Worm (Caenorhabditis elegans): ENCODE results near the gene oig-3.

The oig-3 gene

DNA sequence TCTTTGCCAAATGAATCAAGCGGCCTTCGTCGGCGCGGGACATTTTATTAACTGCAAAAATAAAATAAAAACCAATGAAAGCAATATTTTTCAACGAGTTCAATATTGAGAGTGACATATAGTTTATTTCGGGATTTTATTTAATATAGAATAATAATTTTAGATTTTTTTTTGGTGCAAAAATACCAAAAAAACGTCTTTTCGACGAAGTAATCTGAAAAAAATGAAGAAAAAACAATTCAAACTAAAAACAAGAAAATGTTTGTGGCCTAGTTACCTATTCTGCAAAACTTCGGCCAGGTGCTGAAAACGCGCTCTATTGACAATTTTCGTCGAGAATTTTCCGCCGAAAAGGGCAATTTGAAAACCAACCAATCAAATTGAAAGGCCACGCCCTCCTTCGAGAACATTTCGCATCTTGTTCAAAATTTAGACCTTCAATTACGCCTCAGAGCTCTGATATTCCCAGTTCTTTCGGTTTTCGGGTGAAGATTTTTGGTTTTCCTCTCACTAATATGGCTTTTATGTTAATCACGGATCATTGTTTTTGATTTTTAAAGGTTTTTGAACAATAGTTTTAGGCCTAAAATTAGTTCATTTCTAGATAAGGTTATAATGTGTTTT, 43.9 kb upstream of the oig-3 start, which contains the start of gene C47E8.4 (continued):
- TF ChIP-seq ZK546.5 (tag; optimal IDR thresholded peaks at IDR 0.05) (peak in 1 of 2 experiments; percentile 62), sdz-12 (GFP tag; optimal IDR thresholded peaks at IDR 0.05) (peak; percentile 88), F44E2.7 (GFP tag; IDR thresholded peaks at IDR 0.05) (no peak), tra-1 (GFP tag; IDR thresholded peaks at IDR 0.05) (peak; percentile 98), duxl-1 (tag; optimal IDR thresholded peaks at IDR 0.05; ENCODE audit: poor library complexity) (peak; percentile 96), spr-3 (GFP tag; optimal IDR thresholded peaks at IDR 0.05) (peak; percentile 85), F37D6.2 (tag; optimal IDR thresholded peaks at IDR 0.05) (peak; percentile 96), rbr-2 (tag; optimal IDR thresholded peaks at IDR 0.05) (peak; percentile 98), nhr-42 (GFP tag; IDR thresholded peaks at IDR 0.05) (peak; percentile 91), ama-1 (optimal IDR thresholded peaks at IDR 0.05) (peak; percentile 19), hmg-1.1 (GFP tag; IDR thresholded peaks at IDR 0.05) (peak; percentile 95), F10B5.3 (tag; optimal IDR thresholded peaks at IDR 0.05) (peak; percentile 92), unc-39 (tag; optimal IDR thresholded peaks at IDR 0.05) (no peak), nhr-11 (tag; optimal IDR thresholded peaks at IDR 0.05) (peak; percentile 99), fos-1 (tag; optimal IDR thresholded peaks at IDR 0.05) (no peak), T20F7.1 (GFP tag; optimal IDR thresholded peaks at IDR 0.05) (peak; percentile 91), Y48G9A.11 (GFP tag; IDR thresholded peaks at IDR 0.05) (peak; percentile 92), mxl-2 (GFP tag; conservative IDR thresholded peaks at IDR 0.05) (peak; percentile 63; the same call in 1 of the 2 replicates), mes-2 (tag; optimal IDR thresholded peaks at IDR 0.05; ENCODE audit: poor library complexity, severe bottlenecking) (peak; percentile 99), zip-2 (tag; optimal IDR thresholded peaks at IDR 0.05) (peak; percentile 90), ctbp-1 (GFP tag; IDR thresholded peaks at IDR 0.05) (peak; percentile 97), D1046.2 (GFP tag; IDR thresholded peaks at IDR 0.05) (peak; percentile 83; the same call in 1 of the 2 replicates), F49E8.2 (tag; optimal IDR thresholded peaks at IDR 0.05; ENCODE audit: borderline replicate concordance) (peak; percentile 95), lsy-2 (tag; optimal IDR thresholded peaks at IDR 0.05) (peak; percentile 93 to 98), Y5F2A.4 (GFP tag; optimal IDR thresholded peaks at IDR 0.05) (peak; percentile 25), daf-8 (GFP tag; IDR thresholded peaks at IDR 0.05) (peak; percentile 86; the same call in 1 of the 2 replicates), ceh-62 (tag; optimal IDR thresholded peaks at IDR 0.05) (no peak), ceh-20 (GFP tag; IDR thresholded peaks at IDR 0.05) (peak; percentile 98), mdt-29 (GFP tag; IDR thresholded peaks at IDR 0.05) (peak; percentile 99), madf-9 (GFP tag; conservative IDR thresholded peaks at IDR 0.05) (peak; percentile 89), lin-1 (GFP tag; IDR thresholded peaks at IDR 0.05) (peak; percentile 89), ces-1 (GFP tag; optimal IDR thresholded peaks at IDR 0.05) (peak; percentile 58), zip-11 (GFP tag; IDR thresholded peaks at IDR 0.05) (0 out of 2 replicates have a peak, but pooled peaks have one; percentile 31), tag-97 (GFP tag; IDR thresholded peaks at IDR 0.05) (peak; percentile 96), daf-12 (tag; optimal IDR thresholded peaks at IDR 0.05) (no peak), attf-4 (tag; optimal IDR thresholded peaks at IDR 0.05) (no peak), nhr-10 (tag; optimal IDR thresholded peaks at IDR 0.05) (peak; percentile 82), Y75B8A.6 (GFP tag; IDR thresholded peaks at IDR 0.05) (peak; percentile 80; the same call in 1 of the 2 replicates), hlh-30 (tag; optimal IDR thresholded peaks at IDR 0.05; ENCODE audit: insufficient read depth) (peak; percentile 91), ztf-7 (tag; optimal IDR thresholded peaks at IDR 0.05) (peak; percentile 59), ztf-11 (tag; optimal IDR thresholded peaks at IDR 0.05) (no peak), lin-15B (tag; optimal IDR thresholded peaks at IDR 0.05) (peak; percentile 93), nhr-28 (tag; optimal IDR thresholded peaks at IDR 0.05) (peak; percentile 83), lin-29 (GFP tag; IDR thresholded peaks at IDR 0.05) (peak; percentile 90), lin-13 (GFP tag; optimal IDR thresholded peaks at IDR 0.05) (peak; percentile 97), zfp-2 (tag; optimal IDR thresholded peaks at IDR 0.05) (peak; percentile 64), nhr-6 (tag; optimal IDR thresholded peaks at IDR 0.05) (peak; percentile 99), nhr-111 (GFP tag; optimal IDR thresholded peaks at IDR 0.05) (peak; percentile 54), lir-3 (tag; optimal IDR thresholded peaks at IDR 0.05) (peak; percentile 77), Y105C5A.15 (GFP tag; IDR thresholded peaks at IDR 0.05) (no peak)

Measured in whole organism, L4 larva.